Worm (Caenorhabditis elegans) whole organism, L1 larva: Measurements from ENCODE around the gene fbn-1.
"Not testable (repeated sequence)": the region's sequence is repeated elsewhere in the genome, so short reads cannot be mapped to it uniquely, and the experiment has no call there.

ENCODE experiments used
- aha-1 ChIP-seq: fragments of 150-350 bp; optimal IDR thresholded peaks from 2 replicates; lab custom pipeline; 2014; ENCODE audit warnings: missing biosample characterization, missing genetic modification characterization
- efl-1 ChIP-seq, 4 experiments: fragments of 150-350 bp; optimal IDR thresholded peaks in 3 of 4; peaks in 1 of 4; 1 replicate in 1 of 4; 2 replicates in 3 of 4; lab custom pipeline; 2014; ENCODE audit warnings: missing biosample characterization in 2 of 4, missing genetic modification characterization in 2 of 4, missing genetic modification reagents in 2 of 4
- egl-27 ChIP-seq, 2 experiments: fragments of 150-350 bp in 1 of 2; sonication (generic microtip); optimal IDR thresholded peaks; 3 replicates each; lab custom pipeline; 2017 to 2018; ENCODE audit warnings: missing biosample characterization in 2 of 2, missing genetic modification characterization in 2 of 2, missing genetic modification reagents in 2 of 2
- elt-3 ChIP-seq, 6 experiments: fragments of 150-350 bp in 1 of 6; sonication (generic microtip); optimal IDR thresholded peaks; 2 replicates each; lab custom pipeline; 2017 to 2018; ENCODE audit warnings: missing biosample characterization in 6 of 6, missing genetic modification characterization in 6 of 6, inconsistent platforms in 1 of 6
- hlh-17 ChIP-seq: fragments of 200-800 bp; sonication (Bioruptor generic); optimal IDR thresholded peaks from 2 replicates; lab custom pipeline; 2018; ENCODE audit warnings: missing genetic modification characterization, mild to moderate bottlenecking, missing compliant biosample characterization, moderate library complexity, borderline replicate concordance
- mep-1 ChIP-seq: fragments of 150-350 bp; optimal IDR thresholded peaks from 2 replicates; lab custom pipeline; 2014; ENCODE audit warnings: missing biosample characterization, missing genetic modification characterization
- nhr-47 ChIP-seq: sonication (generic microtip); optimal IDR thresholded peaks from 2 replicates; lab custom pipeline; 2016; ENCODE audit warnings: mild to moderate bottlenecking, missing genetic modification characterization, moderate library complexity, missing compliant biosample characterization
- snpc-4 ChIP-seq: fragments of 150-350 bp; optimal IDR thresholded peaks from 2 replicates; lab custom pipeline; 2014; ENCODE audit warnings: missing biosample characterization, missing genetic modification characterization
- sptf-1 ChIP-seq: fragments of 150-350 bp; optimal IDR thresholded peaks from 2 replicates; lab custom pipeline; 2014; ENCODE audit warnings: missing biosample characterization, missing genetic modification characterization
- swsn-7 ChIP-seq: sonication (generic microtip); optimal IDR thresholded peaks from 2 replicates; lab custom pipeline; 2016; ENCODE audit warnings: missing genetic modification characterization, missing compliant biosample characterization
- tbx-2 ChIP-seq: sonication (generic microtip); optimal IDR thresholded peaks from 2 replicates; lab custom pipeline; 2016; ENCODE audit warnings: missing genetic modification characterization, missing compliant biosample characterization
- unc-130 ChIP-seq: fragments of 150-350 bp; optimal IDR thresholded peaks from 2 replicates; lab custom pipeline; 2017; ENCODE audit warnings: missing biosample characterization, missing genetic modification characterization, inconsistent platforms
- zag-1 ChIP-seq: fragments of 150-350 bp; optimal IDR thresholded peaks from 2 replicates; lab custom pipeline; 2014; ENCODE audit warnings: missing biosample characterization, missing genetic modification characterization

ce11 chrIII:7594482-7594881, 30.7 kb upstream of the fbn-1 start, which contains the start of gene Y80D4G.2:
- TF ChIP-seq tbx-2 (tag; lab: Kevin White, UChicago); egl-27 (tag; optimal IDR thresholded peaks at IDR 0.05; lab: Kevin White, UChicago); zag-1; snpc-4 (tag; lab: Kevin White, UChicago); mep-1 (tag; lab: Kevin White, UChicago); swsn-7 (tag; lab: Kevin White, UChicago); efl-1 (optimal IDR thresholded peaks at IDR 0.05; lab: Kevin White, UChicago); efl-1 (GFP tag; optimal IDR thresholded peaks at IDR 0.05 in 1 of 2; lab: Kevin White, UChicago); unc-130 (tag; lab: Kevin White, UChicago); hlh-17 (GFP tag; lab: Kevin White, UChicago); sptf-1 (tag; lab: Kevin White, UChicago); elt-3 (tag; optimal IDR thresholded peaks at IDR 0.05; lab: Kevin White, UChicago); aha-1 (tag; lab: Kevin White, UChicago); nhr-47: not testable (repeated sequence)
